Worm (Caenorhabditis elegans) whole organism, mixed stage, embryonic: ENCODE measurements around the gene F56C9.3.

Source experiments
- elt-1 ChIP-seq: sonication (generic microtip); optimal IDR thresholded peaks from 2 replicates; lab custom pipeline; 2017; ENCODE audit warnings: missing genetic modification characterization, mild to moderate bottlenecking, missing compliant biosample characterization, antibody characterized with exemption, moderate library complexity, borderline replicate concordance; ENCODE audit not compliant: insufficient read depth
- lin-13 ChIP-seq: fragments of 150-350 bp; optimal IDR thresholded peaks from 2 replicates; lab custom pipeline; 2014; ENCODE audit warnings: missing biosample characterization, missing genetic modification characterization
- lin-32 ChIP-seq: fragments of 200-800 bp; sonication (Bioruptor generic); optimal IDR thresholded peaks from 2 replicates; lab custom pipeline; 2018; ENCODE audit warnings: mild to moderate bottlenecking, missing genetic modification characterization, missing compliant biosample characterization
- mep-1 ChIP-seq: fragments of 150-350 bp; optimal IDR thresholded peaks from 2 replicates; lab custom pipeline; 2017; ENCODE audit warnings: missing biosample characterization, missing genetic modification reagents, missing genetic modification characterization, inconsistent platforms
- nhr-28 ChIP-seq: fragments of 150-350 bp; optimal IDR thresholded peaks from 2 replicates; lab custom pipeline; 2014; ENCODE audit warnings: missing biosample characterization, missing genetic modification characterization
- sem-2 ChIP-seq: fragments of 200-800 bp; sonication (Bioruptor generic); optimal IDR thresholded peaks from 2 replicates; lab custom pipeline; 2018; ENCODE audit warnings: mild to moderate bottlenecking, missing genetic modification characterization, missing compliant biosample characterization
- snpc-4 ChIP-seq: fragments of 150-350 bp; optimal IDR thresholded peaks from 2 replicates; lab custom pipeline; 2014; ENCODE audit warnings: missing biosample characterization, missing genetic modification characterization
- unc-39 ChIP-seq: fragments of 150-350 bp; optimal IDR thresholded peaks from 2 replicates; lab custom pipeline; 2014; ENCODE audit warnings: missing biosample characterization, missing genetic modification characterization
- unc-62 ChIP-seq: fragments of 150-350 bp; optimal IDR thresholded peaks from 2 replicates; lab custom pipeline; 2014; ENCODE audit warnings: missing biosample characterization, missing genetic modification reagents, missing genetic modification characterization

ce11 chrIII:7291216-7291615, 19.9 kb upstream of the F56C9.3 start:
- TF ChIP-seq lin-32 (GFP tag; lab: Kevin White, UChicago), result no peak
- no peak for TF ChIP-seq sem-2 (GFP tag; lab: Kevin White, UChicago)
- no peak for TF ChIP-seq nhr-28 (tag; lab: Kevin White, UChicago)
- TF ChIP-seq snpc-4 (tag; lab: Kevin White, UChicago), result no peak
- no peak for TF ChIP-seq mep-1
- TF ChIP-seq lin-13 (tag; lab: Kevin White, UChicago), result no peak
- no peak for TF ChIP-seq elt-1 (tag; lab: Kevin White, UChicago)
- no peak for TF ChIP-seq unc-62
- no peak for TF ChIP-seq unc-39
